Fruit fly (Drosophila melanogaster): Measurements from ENCODE around the gene Slbp.

DNA sequence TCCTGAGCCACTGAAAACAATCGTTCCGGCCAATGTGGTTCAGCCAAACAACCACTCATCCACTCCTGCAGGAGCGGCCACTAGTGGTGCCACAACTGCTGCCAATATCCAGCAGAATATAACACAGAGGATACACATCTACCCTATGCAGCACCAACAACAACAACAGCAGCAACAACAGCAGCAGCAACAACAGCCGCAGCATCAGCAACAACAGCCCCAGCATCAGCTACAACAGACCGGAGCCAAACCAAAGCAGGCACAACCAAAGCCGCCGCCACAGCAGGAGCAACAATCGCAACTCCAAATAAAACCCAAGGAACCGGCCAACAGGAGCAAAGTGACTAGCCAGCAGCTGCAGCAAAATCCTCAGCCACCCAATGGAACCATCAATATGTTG is 49.8 kb downstream of the Slbp start:
- TF ChIP-seq CTCF (optimal IDR thresholded peaks at IDR 0.05) (no peak), CG8478 (optimal IDR thresholded peaks at IDR 0.05) (no peak)

All from S2 (cell line).